Worm (Caenorhabditis elegans) whole organism, dauer: Measurements from ENCODE around the gene srx-105.

ENCODE experiments used
- unc-62 ChIP-seq: sonication (generic microtip); optimal IDR thresholded peaks from 2 replicates; lab custom pipeline; 2017; ENCODE audit warnings: missing biosample characterization, missing genetic modification reagents, missing genetic modification characterization

srx-105 gene

DNA sequence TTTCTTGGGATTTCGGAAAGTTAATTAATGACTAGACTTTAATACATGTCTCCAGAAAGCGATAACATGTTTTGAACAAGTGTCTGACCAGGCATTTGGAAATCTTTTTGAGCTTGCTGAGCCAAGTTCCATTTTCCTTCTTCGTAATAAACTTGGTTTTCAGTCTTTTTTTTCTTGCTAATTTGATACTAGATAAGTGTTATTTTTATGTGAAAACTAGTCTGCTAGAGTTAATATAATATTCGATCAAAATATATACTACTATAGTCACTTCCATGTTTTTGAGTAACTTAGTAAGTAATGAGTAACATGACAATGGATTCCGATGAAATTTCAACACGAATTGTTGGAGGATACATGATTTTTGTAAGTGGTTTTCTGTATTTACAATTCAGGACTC, 8.1 kb upstream of the srx-105 start, which contains the start of gene srx-110:
Gene srx-110 (plus strand): TSS at position 301 of the 400 bp plus-strand sequence.
- TF ChIP-seq unc-62: no peak

DNA sequence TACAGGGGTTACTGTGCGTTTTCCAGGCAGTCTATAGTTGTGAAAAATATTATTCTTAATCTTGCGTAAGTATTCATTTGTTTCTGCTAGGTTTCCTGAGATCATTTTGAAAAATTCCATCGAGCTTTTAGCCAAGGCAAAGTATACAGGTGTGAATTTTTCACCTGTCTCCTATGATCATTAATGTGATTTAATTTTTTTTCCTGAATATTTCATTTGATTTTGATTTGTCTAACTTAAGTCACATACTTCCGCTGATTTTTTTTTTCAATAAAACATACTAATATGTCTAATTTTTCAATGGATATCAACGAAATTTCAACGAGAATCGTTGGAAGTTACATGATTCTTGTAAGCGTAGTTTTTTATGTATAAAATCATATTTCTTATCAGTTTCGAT, 4.1 kb upstream of the srx-105 start, which contains the start of gene srx-108:
Gene srx-108 (plus strand): TSS at position 301 of the 400 bp plus-strand sequence.
- TF ChIP-seq unc-62: no peak

DNA sequence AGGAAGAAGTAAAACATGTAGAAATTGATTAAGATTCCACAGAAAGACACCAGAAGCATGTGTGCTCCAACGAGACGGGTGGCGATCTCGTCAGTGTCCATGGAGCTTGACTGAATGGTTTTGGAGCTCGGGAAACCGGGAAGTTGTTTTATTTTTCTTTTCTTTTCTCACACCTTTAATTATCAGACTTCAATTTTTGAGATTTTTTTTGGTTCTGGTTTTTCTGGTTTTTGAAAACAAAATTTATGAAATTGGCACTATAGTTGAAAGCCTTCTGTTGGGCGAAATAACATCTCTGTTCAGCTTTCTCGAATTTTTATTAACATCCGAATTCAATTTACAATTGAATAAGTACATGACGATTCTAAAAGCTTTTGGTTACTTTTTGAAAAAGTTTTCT, 1.6 kb downstream of the srx-105 start, which contains the start of gene srx-104:
Gene srx-104 (minus strand): TSS at position 101 of the 400 bp plus-strand sequence.
- TF ChIP-seq unc-62: no peak

DNA sequence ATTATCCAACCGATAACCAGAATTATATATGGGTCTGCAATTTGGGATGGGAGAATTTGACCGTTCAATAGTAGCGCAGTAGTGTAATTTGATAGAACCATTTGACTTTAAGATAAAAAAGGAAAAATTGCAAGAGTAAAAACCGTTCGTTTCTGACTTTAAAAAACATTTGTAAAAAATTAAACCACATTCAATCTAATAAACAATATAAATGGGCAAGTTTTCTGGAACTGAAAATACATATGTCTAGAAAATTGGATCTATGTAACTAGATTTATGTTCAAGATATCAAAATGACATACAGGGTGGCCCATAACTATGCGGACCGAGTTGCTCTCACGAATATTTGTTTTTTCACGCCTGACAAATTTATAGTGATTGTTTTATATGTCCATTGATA, 6.5 kb downstream of the srx-105 start, which contains the start of gene srx-102:
Gene srx-102 (minus strand): TSS at position 101 of the 400 bp plus-strand sequence.
- no peak for TF ChIP-seq unc-62

DNA sequence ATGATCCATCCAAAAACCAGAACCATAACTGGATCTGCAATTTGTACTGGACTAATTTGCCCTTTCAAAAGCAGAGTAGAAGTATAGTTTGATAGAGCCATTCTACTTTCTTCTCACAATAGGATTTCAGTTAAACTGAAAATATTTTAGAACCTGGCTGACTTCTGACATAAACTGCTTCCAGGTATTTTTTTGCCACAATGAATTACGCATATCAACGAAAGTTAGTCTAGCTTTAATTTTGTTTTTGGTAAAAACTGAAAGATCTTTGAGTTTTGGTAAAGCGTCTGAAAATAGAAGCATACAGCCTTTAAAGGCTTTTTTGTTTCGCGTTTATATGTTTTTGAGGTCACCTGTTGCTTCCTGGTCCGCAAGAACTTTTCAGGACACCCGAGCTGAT, 10.6 kb downstream of the srx-105 start, which contains the start of gene srx-101:
Gene srx-101 (minus strand): TSS at position 101 of the 400 bp plus-strand sequence.
- TF ChIP-seq unc-62: no peak

DNA sequence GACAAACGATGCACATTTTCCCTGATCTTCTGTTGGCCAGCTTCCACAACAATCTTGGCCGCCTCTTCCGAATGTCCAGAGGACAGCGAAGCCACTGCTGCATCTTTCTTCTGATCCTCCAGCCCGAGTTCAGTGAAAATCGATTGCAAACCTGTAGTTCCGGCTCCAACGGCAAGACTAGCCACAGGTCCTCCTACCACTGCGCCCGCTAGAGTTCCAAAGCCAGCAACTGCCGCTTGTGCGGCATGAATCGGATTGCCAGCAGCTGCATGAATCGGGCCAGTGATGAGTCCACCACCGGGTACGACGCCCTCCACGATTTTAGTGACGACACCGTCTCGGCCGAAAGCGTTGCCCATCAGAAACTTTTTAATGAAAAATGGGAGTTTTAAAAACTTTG, 12.9 kb downstream of the srx-105 start, which contains the start of gene ifas-1:
Gene ifas-1 (minus strand): TSS at position 387 of the 400 bp plus-strand sequence.
- no peak for TF ChIP-seq unc-62

DNA sequence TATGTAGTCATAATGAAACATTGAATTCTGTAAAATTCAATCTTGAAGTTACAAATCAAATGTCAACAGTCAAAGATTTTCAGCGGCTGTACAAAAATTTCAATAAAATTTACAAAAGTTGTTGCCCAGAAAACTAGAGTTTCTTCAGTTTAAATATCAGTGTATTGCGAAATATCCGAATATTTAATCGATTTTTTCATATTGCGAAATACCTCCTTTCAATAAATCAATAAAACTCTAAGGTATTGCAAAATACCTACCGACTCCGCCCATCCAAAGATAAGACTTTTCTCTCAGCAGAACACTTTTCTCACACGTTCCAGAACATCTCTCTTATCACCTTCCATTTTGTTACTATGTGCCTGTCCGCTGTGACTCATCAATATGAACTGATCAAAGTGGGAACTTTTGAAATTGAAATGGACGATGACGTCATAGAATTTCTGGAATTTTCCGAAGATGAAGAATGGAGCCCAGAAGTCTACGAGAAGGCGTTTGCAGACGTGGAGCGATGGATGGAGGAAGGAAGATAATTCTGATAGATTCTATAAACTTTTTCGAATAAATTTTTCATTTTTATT, 16.6 kb downstream of the srx-105 start:
- no peak for TF ChIP-seq unc-62

DNA sequence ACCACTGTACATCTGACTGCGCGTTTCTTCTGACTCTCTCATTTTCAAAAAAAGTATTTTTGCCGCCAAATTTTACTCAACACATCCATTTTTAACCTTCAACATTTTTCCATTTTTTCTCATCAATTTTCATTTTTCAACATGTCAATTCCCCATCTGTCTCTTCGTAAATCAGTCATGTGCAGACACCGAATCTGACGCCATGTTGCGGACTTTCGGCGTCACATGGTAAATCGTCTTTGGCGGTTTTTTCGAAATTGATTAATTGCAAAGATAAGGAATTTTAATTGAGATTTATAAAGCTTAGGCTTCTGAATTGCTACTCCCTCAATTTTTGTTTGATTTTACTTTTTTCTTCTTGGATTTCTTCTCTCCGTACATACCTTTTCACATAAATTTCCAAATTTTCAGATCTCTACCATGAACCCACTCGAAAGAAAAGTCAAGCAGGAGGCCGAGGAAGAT, 18.4 kb downstream of the srx-105 start, which contains the start of gene F19B10.1:
Gene F19B10.1 (plus strand): TSS at position 415 of the 465 bp plus-strand sequence.
- TF ChIP-seq unc-62: no peak

DNA sequence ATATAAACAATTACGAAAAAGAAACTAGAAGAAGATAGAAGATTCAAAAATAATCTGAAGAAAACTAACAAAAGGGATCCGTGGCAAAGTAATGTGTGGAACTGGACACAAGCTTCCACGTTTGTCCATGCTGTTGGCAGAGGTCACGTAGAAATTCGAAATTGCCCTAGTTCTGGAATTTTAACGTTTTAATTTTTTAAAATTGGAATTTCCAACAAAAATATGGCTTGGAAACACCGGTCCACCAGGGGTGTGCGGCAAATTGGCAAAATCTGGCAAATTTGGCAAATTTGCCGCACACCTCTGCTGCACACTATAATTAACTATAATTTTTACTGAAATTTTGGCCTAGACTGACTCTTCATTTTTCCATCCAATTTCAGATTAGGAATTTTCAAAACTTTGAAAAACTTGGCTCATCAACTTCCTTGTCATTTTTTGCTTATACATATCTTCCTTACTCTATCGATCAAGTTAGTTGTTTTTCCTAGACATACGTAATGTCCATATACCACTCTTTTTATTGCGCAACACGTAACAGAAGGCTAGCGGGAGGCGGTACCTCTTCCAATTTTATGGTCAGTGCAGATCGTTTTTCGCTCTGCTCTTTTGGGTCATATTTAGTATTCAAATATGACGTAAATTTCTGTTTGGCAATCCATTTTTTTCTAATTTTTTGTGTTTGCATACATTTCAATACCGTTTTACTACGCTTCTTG, 19.7 kb downstream of the srx-105 start, which contains the start of gene F19B10.10:
Gene F19B10.10 (minus strand): TSS at position 51 of the 719 bp plus-strand sequence.
- TF ChIP-seq unc-62: no peak

DNA sequence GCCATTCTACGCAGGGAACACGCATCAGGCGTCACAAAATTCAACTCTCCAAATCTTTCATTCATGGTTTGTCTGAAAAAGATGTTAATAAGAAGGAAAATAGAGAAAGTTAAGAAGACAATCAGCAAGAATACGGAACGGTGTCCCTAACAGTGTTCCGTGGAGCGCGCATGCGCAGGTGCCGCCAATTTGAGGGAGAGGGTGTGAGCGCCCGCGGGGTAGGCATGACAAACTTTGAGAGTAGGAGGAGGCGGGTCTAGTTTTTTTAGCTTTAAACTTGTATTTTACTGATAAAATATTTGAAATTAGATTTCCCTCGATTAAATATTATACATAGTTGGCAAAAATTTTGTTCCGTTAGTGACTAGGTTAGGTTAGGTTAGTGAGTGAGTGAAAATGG, 20.8 kb downstream of the srx-105 start:
- no peak for TF ChIP-seq unc-62

DNA sequence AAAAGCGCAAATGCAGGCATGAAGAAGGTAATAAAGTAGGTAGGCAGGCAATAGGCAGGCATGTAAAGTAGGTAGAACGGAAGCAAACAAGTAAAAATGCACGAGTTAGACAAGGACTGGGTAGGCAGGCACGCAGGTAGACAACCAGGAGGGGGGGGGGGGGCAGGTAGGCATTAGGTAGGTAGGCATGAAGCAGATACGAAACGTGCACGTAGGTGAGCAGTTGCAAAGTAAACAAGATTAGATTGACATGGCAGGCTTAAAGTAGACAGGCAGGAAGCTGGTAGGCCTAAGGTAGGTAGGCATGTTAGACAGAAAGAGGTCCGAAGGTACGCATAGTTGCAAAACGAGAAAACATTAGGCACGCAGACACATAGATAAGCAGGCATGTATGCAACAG, 22.2 kb downstream of the srx-105 start:
- no peak for TF ChIP-seq unc-62

DNA sequence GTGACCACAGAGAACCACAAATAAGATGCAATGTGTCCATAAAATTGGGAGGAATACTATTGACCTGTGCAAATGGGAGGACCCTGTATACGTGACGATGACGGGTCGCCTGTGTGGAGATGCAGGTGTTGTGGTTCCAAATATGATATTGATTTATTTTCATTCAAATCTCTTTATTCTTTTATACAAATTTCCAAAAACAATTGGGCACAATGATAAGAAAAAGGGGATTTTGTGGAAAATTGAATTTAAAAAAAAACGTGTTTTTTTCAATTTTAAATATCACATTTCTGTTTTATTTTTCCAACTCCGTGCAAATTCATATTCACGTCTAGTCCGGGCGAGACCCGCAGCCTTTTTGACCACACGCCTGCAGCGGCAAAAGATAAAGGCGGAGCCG, 26.0 kb downstream of the srx-105 start, which contains the start of gene F19B10.2:
Gene F19B10.2 (plus strand): TSS at position 301 of the 400 bp plus-strand sequence.
- TF ChIP-seq unc-62: no peak

DNA sequence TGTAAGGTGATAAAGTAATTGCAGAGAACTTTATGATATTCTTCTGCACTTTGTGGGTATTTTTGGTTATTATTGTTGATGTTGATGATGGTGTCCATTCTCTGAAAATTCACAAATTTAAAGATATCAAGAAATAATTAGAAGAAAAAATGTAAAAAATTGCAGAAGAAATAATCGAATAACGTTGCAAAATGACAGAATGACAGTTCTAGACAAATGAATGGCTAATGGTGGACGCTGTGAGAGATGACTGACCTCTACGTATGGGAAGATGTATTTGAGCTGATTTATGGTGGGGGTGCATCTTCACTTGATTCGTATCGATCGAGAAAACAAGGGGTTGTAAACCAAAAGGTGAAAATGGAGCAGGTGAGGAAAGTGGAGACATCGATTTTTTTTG, 27.7 kb downstream of the srx-105 start, which contains the start of gene sea-1:
Gene sea-1 (minus strand): TSS at position 101 of the 400 bp plus-strand sequence.
- no peak for TF ChIP-seq unc-62

DNA sequence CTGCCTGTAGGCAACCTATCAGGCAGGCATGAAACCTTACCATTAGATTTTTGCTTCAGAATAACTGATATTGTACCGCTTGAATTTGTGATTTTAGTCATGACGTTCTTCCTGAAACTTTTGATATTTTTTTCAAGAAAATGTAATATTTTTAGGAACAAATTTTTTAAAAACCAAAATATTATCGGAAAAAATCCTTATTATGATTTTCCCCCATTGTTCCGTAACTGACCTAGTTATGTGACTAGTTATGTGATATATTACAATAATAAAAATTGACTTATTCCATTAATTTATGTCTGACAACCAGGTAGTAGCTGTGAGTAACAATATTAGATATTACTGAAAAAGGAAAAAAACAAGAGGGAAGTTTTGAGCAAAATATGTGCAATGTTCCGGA, 30.2 kb downstream of the srx-105 start, which contains the start of gene srx-98:
Gene srx-98 (minus strand): TSS at position 101 of the 400 bp plus-strand sequence.
- TF ChIP-seq unc-62: no peak

DNA sequence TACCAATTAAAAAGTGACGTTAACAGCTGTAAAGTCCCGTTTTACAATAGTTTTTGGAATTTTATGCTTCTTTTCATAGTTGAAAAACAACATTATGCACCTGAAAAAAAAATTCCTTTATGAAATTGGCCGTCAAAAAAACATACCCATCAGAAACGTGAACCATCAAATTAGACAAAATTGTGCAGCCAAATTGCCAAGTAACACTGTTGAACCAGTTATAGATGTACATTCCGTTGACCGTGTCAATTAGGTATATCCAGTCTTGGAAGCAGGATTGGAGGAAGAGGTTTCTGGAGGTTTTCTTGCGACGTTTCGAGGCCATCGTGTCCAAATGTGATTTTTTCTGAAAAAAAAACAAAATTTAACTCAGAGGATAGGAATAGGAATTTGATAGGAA, 31.9 kb downstream of the srx-105 start, which contains the start of gene srx-97:
Gene srx-97 (minus strand): TSS at position 101 of the 400 bp plus-strand sequence.
- no peak for TF ChIP-seq unc-62

DNA sequence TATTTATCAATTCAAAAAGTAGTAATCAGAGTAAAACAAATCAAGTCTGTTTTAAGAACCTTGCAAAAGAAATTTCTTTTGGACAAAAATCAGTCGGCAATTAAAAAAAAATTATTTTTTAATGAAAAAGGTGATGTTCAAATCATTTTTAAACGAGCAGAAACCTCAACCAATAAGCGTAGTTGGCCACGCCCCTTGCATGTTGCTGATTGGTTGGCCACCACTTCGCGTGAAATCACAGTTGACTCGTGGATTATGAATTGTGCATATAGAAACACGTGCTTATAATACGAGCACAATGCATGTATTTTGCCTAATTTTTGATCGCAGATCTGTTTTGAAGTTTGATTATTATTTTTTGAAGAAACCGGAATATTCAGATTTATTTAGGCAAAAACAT, 36.0 kb downstream of the srx-105 start:
- no peak for TF ChIP-seq unc-62

DNA sequence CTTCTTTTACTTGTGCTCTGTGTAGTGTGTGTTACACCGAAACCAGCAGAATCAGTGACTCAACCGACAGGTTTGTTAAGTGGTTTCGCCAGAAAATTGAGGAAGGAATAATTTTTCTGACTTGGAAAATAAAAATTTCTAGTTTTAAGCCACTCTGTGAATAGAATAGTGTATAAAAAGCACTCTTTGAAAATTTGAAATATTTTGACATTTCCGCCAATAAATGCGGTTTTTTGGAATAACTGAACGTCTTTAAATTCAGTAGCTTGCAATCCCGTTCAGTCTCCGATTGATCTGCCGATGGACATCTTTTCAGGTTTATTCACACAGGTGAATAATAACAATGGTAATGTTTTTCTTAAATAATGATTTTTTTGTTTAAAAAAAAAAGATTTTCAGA, 36.7 kb downstream of the srx-105 start, which contains the start of gene F19B10.3:
Gene F19B10.3 (plus strand): TSS at position 301 of the 400 bp plus-strand sequence.
- no peak for TF ChIP-seq unc-62
